Worm (Caenorhabditis elegans): ENCODE data around the gene hpo-31.

DNA sequence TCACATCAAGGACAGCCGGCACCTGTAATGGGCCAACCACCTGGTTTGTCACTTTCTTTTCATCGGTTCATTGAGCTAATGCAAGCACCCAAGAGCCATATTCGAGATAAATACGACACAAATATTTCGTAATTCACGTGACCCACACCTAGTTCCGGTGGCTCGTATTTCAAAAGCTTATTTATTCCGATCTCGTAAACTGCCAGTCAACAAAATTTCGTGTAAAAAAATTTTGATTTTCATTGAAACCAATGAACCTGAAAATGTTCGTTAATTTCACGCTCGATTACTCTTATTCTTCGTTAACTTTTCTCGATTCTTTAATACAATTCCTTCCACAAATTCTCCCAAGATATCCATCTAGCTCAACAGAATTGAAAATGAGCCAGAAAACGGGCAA lies 32.7 kb upstream of the hpo-31 start:
- TF ChIP-seq him-1 (tag; optimal IDR thresholded peaks at IDR 0.05) (no peak), dao-5 (tag; optimal IDR thresholded peaks at IDR 0.05) (no peak), W03F9.2 (tag; optimal IDR thresholded peaks at IDR 0.05) (no peak)
